Fruit fly (Drosophila melanogaster) whole organism, embryonic: ENCODE measurements around the gene Vps26.

Experiments used
- CG10147 ChIP-seq: fragments of 200-800 bp; sonication (Bioruptor generic); optimal IDR thresholded peaks from 2 replicates; lab custom pipeline; 2019; ENCODE audit warnings: missing biosample characterization, mild to moderate bottlenecking, missing genetic modification characterization, moderate library complexity
- CG11093 ChIP-seq: fragments of 200-800 bp; sonication (Bioruptor generic); IDR thresholded peaks from 3 replicates; pipeline ENCODE4 v1.3.6; 2022; ENCODE audit warnings: missing biosample characterization, missing genetic modification characterization
- CG11504 ChIP-seq: fragments of 200-800 bp; sonication (Bioruptor generic); optimal IDR thresholded peaks from 3 replicates; lab custom pipeline; 2019; ENCODE audit warnings: missing biosample characterization, mild to moderate bottlenecking, missing genetic modification characterization, moderate library complexity
- CG11696 ChIP-seq: fragments of 200-800 bp; sonication (Bioruptor generic); IDR thresholded peaks from 2 replicates; pipeline ENCODE4 v1.3.6; 2022; ENCODE audit warnings: missing biosample characterization, missing genetic modification characterization
- CG11723 ChIP-seq: fragments of 200-800 bp; sonication (Bioruptor generic); optimal IDR thresholded peaks from 2 replicates; lab custom pipeline; 2017; ENCODE audit warnings: missing biosample characterization, mild to moderate bottlenecking, missing genetic modification characterization
- CG12299 ChIP-seq: fragments of 200-800 bp; sonication (Bioruptor generic); optimal IDR thresholded peaks from 2 replicates; lab custom pipeline; 2018; ENCODE audit warnings: missing biosample characterization, mild to moderate bottlenecking, missing genetic modification characterization
- CG15479 ChIP-seq: fragments of 200-800 bp; sonication (Bioruptor generic); optimal IDR thresholded peaks from 3 replicates; lab custom pipeline; 2019; ENCODE audit warnings: missing biosample characterization, mild to moderate bottlenecking, missing genetic modification characterization, moderate library complexity
- CG15514 ChIP-seq: fragments of 200-800 bp; sonication (Bioruptor generic); optimal IDR thresholded peaks from 3 replicates; lab custom pipeline; 2017; ENCODE audit warnings: missing biosample characterization, missing genetic modification characterization, mild to moderate bottlenecking, moderate library complexity, missing genetic modification reagents
- CG17802 ChIP-seq: fragments of 200-800 bp; sonication (Bioruptor generic); optimal IDR thresholded peaks from 2 replicates; lab custom pipeline; 2018; ENCODE audit warnings: missing biosample characterization, mild to moderate bottlenecking, missing genetic modification characterization, moderate library complexity
- CG18011 ChIP-seq: fragments of 200-800 bp; sonication (Bioruptor generic); optimal IDR thresholded peaks from 2 replicates; lab custom pipeline; 2017; ENCODE audit warnings: missing biosample characterization, missing genetic modification characterization, mild to moderate bottlenecking, moderate library complexity, missing genotype
- CG2202 ChIP-seq: fragments of 200-800 bp; sonication (Bioruptor generic); optimal IDR thresholded peaks from 2 replicates; lab custom pipeline; 2018; ENCODE audit warnings: missing biosample characterization, mild to moderate bottlenecking, missing genetic modification characterization
- CG2875 ChIP-seq: fragments of 200-800 bp; sonication (Bioruptor generic); optimal IDR thresholded peaks from 2 replicates; lab custom pipeline; 2017; ENCODE audit warnings: missing biosample characterization, mild to moderate bottlenecking, missing genetic modification characterization, missing genetic modification reagents
- CG30403 ChIP-seq: fragments of 200-800 bp; sonication (Bioruptor generic); optimal IDR thresholded peaks from 3 replicates; lab custom pipeline; 2016; ENCODE audit warnings: missing biosample characterization, missing genetic modification characterization
- CG4360 ChIP-seq: fragments of 200-800 bp; sonication (Bioruptor generic); IDR thresholded peaks from 2 replicates; pipeline ENCODE4 v1.3.6; 2022; ENCODE audit warnings: missing biosample characterization, missing genetic modification characterization
- CG4730 ChIP-seq: fragments of 200-800 bp; sonication (Bioruptor generic); IDR thresholded peaks from 2 replicates; pipeline ENCODE4 v1.3.6; 2022; ENCODE audit warnings: missing biosample characterization, missing genetic modification characterization
- CG7372 ChIP-seq: fragments of 200-800 bp; sonication (Bioruptor generic); IDR thresholded peaks from 2 replicates; pipeline ENCODE4 v1.3.6; 2022; ENCODE audit warnings: missing biosample characterization, missing genetic modification characterization
- CG8388 ChIP-seq: fragments of 200-800 bp; sonication (Bioruptor generic); optimal IDR thresholded peaks from 2 replicates; lab custom pipeline; 2019; ENCODE audit warnings: missing biosample characterization, mild to moderate bottlenecking, missing genetic modification characterization, moderate library complexity
- CG9797 ChIP-seq: fragments of 200-800 bp; sonication (Bioruptor generic); optimal IDR thresholded peaks from 3 replicates; lab custom pipeline; 2018; ENCODE audit warnings: missing biosample characterization, mild to moderate bottlenecking, missing genetic modification characterization
- CrebB ChIP-seq: fragments of 200-800 bp; sonication (Bioruptor generic); optimal IDR thresholded peaks from 3 replicates; lab custom pipeline; 2018; ENCODE audit warnings: missing biosample characterization, mild to moderate bottlenecking, missing genetic modification characterization
- Dip2 ChIP-seq: fragments of 200-800 bp; sonication (Bioruptor generic); IDR thresholded peaks from 2 replicates; pipeline ENCODE4 v1.3.6; 2022; ENCODE audit warnings: missing biosample characterization, missing genetic modification characterization
- Dref ChIP-seq: fragments of 200-800 bp; sonication (Bioruptor generic); IDR thresholded peaks from 2 replicates; pipeline ENCODE4 v1.3.6; 2022; ENCODE audit warnings: missing biosample characterization, missing genetic modification characterization
- Drgx ChIP-seq: fragments of 200-800 bp; sonication (Bioruptor generic); IDR thresholded peaks from 2 replicates; pipeline ENCODE4 v1.3.6; 2022; ENCODE audit warnings: missing biosample characterization, missing genetic modification characterization
- ERR ChIP-seq: fragments of 200-800 bp; sonication (Bioruptor generic); optimal IDR thresholded peaks from 2 replicates; lab custom pipeline; 2016; ENCODE audit warnings: missing biosample characterization, missing genetic modification characterization
- GATAe ChIP-seq: fragments of 200-800 bp; sonication (Bioruptor generic); conservative IDR thresholded peaks from 2 replicates; pipeline ENCODE4 v1.3.6; 2022; ENCODE audit warnings: missing biosample characterization, missing genetic modification characterization
- Jarid2 ChIP-seq: fragments of 200-800 bp; sonication (Bioruptor generic); optimal IDR thresholded peaks from 3 replicates; lab custom pipeline; 2017; ENCODE audit warnings: mild to moderate bottlenecking, missing biosample characterization, missing genetic modification reagents, missing genetic modification characterization
- Lhr ChIP-seq: fragments of 200-800 bp; sonication (Bioruptor generic); optimal IDR thresholded peaks from 3 replicates; lab custom pipeline; 2017; ENCODE audit warnings: mild to moderate bottlenecking, missing biosample characterization, missing genetic modification reagents, missing genetic modification characterization
- Meics ChIP-seq: fragments of 200-800 bp; sonication (Bioruptor generic); optimal IDR thresholded peaks from 2 replicates; lab custom pipeline; 2017; ENCODE audit warnings: missing biosample characterization, mild to moderate bottlenecking, missing genetic modification characterization
- NC2β ChIP-seq: fragments of 200-800 bp; sonication (Bioruptor generic); optimal IDR thresholded peaks from 2 replicates; lab custom pipeline; 2016; ENCODE audit warnings: missing biosample characterization, missing genetic modification characterization
- NFAT ChIP-seq: fragments of 200-800 bp; sonication (Bioruptor generic); IDR thresholded peaks from 2 replicates; pipeline ENCODE4 v1.3.6; 2022; ENCODE audit warnings: missing biosample characterization, missing genetic modification characterization
- Poxn ChIP-seq: fragments of 200-800 bp; sonication (Bioruptor generic); IDR thresholded peaks from 2 replicates; pipeline ENCODE4 v1.3.6; 2022; ENCODE audit warnings: missing biosample characterization, missing genetic modification characterization
- Tbp ChIP-seq: fragments of >200 bp; optimal IDR thresholded peaks from 2 replicates; lab custom pipeline; 2018; ENCODE audit warnings: missing biosample characterization, missing genetic modification characterization
- Trl ChIP-seq, 3 experiments: fragments of >200 bp in 2 of 3; fragments of 200-800 bp in 1 of 3; sonication (Bioruptor generic) in 1 of 3; optimal IDR thresholded peaks; 2 replicates in 1 of 3; 3 replicates in 2 of 3; lab custom pipeline; 2016 to 2017; ENCODE audit warnings: missing biosample characterization in 1 of 3, missing genetic modification characterization in 1 of 3
- ac ChIP-seq: fragments of 200-800 bp; sonication (Bioruptor generic); optimal IDR thresholded peaks from 3 replicates; lab custom pipeline; 2017; ENCODE audit warnings: missing biosample characterization, mild to moderate bottlenecking, missing genetic modification characterization
- ara ChIP-seq: fragments of 200-800 bp; sonication (Bioruptor generic); IDR thresholded peaks from 2 replicates; pipeline ENCODE4 v1.3.6; 2022; ENCODE audit warnings: missing biosample characterization, missing genetic modification characterization
- bowl ChIP-seq: fragments of 200-800 bp; sonication (Bioruptor generic); IDR thresholded peaks from 2 replicates; pipeline ENCODE4 v1.3.6; 2022; ENCODE audit warnings: missing biosample characterization, missing genetic modification characterization
- ci ChIP-seq: fragments of 200-800 bp; sonication (Bioruptor generic); IDR thresholded peaks from 3 replicates; pipeline ENCODE4 v1.3.6; 2022; ENCODE audit warnings: missing biosample characterization, missing genetic modification characterization
- da ChIP-seq: fragments of 200-800 bp; sonication (Bioruptor generic); optimal IDR thresholded peaks from 2 replicates; lab custom pipeline; 2016; ENCODE audit warnings: missing biosample characterization, missing genetic modification characterization
- dan ChIP-seq: fragments of 200-800 bp; sonication (Bioruptor generic); IDR thresholded peaks from 2 replicates; pipeline ENCODE4 v1.3.6; 2022; ENCODE audit warnings: missing biosample characterization, missing genetic modification characterization
- disco-r ChIP-seq: fragments of 200-800 bp; sonication (Bioruptor generic); optimal IDR thresholded peaks from 2 replicates; lab custom pipeline; 2016; ENCODE audit warnings: missing biosample characterization, missing genetic modification characterization
- dmrt11E ChIP-seq: fragments of 200-800 bp; sonication (Bioruptor generic); optimal IDR thresholded peaks from 3 replicates; lab custom pipeline; 2018; ENCODE audit warnings: missing biosample characterization, mild to moderate bottlenecking, missing genetic modification characterization, moderate library complexity
- dmrt99B ChIP-seq: fragments of 200-800 bp; sonication (Bioruptor generic); optimal IDR thresholded peaks from 2 replicates; lab custom pipeline; 2018; ENCODE audit warnings: missing biosample characterization, mild to moderate bottlenecking, missing genetic modification characterization, moderate library complexity
- gt ChIP-seq: fragments of 200-800 bp; sonication (Bioruptor generic); IDR thresholded peaks from 2 replicates; pipeline ENCODE4 v1.3.6; 2022; ENCODE audit warnings: missing biosample characterization, missing genetic modification characterization
- h ChIP-seq: fragments of >200 bp; optimal IDR thresholded peaks from 2 replicates; lab custom pipeline; 2017
- hbn ChIP-seq: fragments of 200-800 bp; sonication (Bioruptor generic); IDR thresholded peaks from 2 replicates; pipeline ENCODE4 v1.3.6; 2022; ENCODE audit warnings: missing biosample characterization, missing genetic modification characterization; ENCODE audit not compliant: partially characterized antibody
- nmo ChIP-seq: fragments of 200-800 bp; sonication (Bioruptor generic); optimal IDR thresholded peaks from 2 replicates; lab custom pipeline; 2018; ENCODE audit warnings: missing biosample characterization, mild to moderate bottlenecking, missing genetic modification characterization, moderate library complexity
- pfk ChIP-seq: fragments of 200-800 bp; sonication (Bioruptor generic); optimal IDR thresholded peaks from 2 replicates; lab custom pipeline; 2018; ENCODE audit warnings: missing biosample characterization, mild to moderate bottlenecking, missing genetic modification characterization, moderate library complexity
- pho ChIP-seq: fragments of 200-800 bp; sonication (Bioruptor generic); optimal IDR thresholded peaks from 2 replicates; lab custom pipeline; 2016; ENCODE audit warnings: missing biosample characterization, missing genetic modification characterization
- salm ChIP-seq: fragments of 200-800 bp; sonication (Bioruptor generic); optimal IDR thresholded peaks from 2 replicates; lab custom pipeline; 2018; ENCODE audit warnings: missing biosample characterization, mild to moderate bottlenecking, missing genetic modification characterization
- slou ChIP-seq: fragments of 200-800 bp; sonication (Bioruptor generic); optimal IDR thresholded peaks from 3 replicates; lab custom pipeline; 2016; ENCODE audit warnings: missing biosample characterization, missing genetic modification characterization

The Vps26 gene

DNA sequence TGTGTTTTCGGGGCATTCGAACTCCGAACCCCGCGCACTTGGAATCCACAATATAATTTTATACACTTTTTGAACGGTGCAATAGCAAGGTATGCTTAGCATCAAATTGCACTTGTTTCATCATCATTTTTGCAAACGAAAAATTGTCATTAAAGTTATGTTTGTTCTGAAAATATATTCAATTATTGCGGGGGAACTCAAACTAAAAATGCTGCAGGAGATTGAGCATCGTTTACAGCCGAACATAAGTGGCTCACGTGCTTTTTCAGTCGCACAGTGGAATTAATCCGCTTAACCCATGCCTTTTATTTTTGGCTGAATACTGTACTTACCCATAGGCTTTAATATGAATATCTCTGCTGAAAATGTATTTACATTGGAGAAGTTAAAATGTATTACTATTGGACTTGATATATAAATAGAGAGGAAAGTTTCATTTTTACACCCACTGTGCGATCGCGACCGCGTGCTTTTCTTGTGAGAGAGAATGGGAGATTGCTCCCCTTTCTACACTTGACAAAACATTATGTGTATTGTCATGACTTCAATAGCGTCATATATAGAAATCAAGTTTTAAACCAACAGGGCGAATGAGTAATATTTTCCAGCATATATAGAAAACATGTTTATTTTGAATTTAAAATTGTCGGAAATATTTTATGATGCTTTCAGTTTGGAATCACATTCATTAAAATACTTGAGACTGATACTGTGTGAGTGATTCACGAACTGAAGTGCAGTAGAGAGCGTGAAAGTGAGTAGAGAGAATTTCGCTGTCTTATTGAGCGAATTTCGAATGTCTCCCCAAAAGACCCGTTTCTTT is 43.0 kb upstream of the Vps26 start (continued):
- TF ChIP-seq dan (GFP tag; lab: Robert Waterston, UW) (peak; percentile 60; the same call in 1 of the 2 replicates), gt (GFP tag; lab: Robert Waterston, UW) (peak; percentile 89), CG17802 (peak; percentile 86), CG15514 (peak; percentile 92), CG2875 (GFP tag; lab: Kevin White, UChicago) (peak; percentile 92), dmrt99B (tag; lab: Kevin White, UChicago) (peak; percentile 96), NFAT (peak; percentile 97), Meics (peak; percentile 96), CG9797 (GFP tag; lab: Kevin White, UChicago) (peak; percentile 39), CG2202 (tag; lab: Kevin White, UChicago) (peak; percentile 73), ci (GFP tag; lab: Robert Waterston, UW) (peak; percentile 99), CG11723 (GFP tag; lab: Kevin White, UChicago) (peak; percentile 90), da (peak; percentile 76), Poxn (GFP tag; lab: Robert Waterston, UW) (peak; percentile 88), slou (GFP tag; lab: Kevin White, UChicago) (peak; percentile 88), disco-r (peak; percentile 87), CG10147 (GFP tag; lab: Kevin White, UChicago) (peak; percentile 94), CG4730 (GFP tag; lab: Robert Waterston, UW) (peak; percentile 96), Tbp (no peak), CrebB (peak; percentile 96), CG7372 (GFP tag; lab: Robert Waterston, UW) (peak; percentile 95), NC2β (GFP tag; lab: Kevin White, UChicago) (peak; percentile 90), bowl (GFP tag; lab: Robert Waterston, UW) (peak; percentile 95), CG4360 (peak; percentile 77), pho (GFP tag; lab: Kevin White, UChicago) (peak; percentile 95), dmrt11E (peak; percentile 78), CG8388 (GFP tag; lab: Kevin White, UChicago) (peak; percentile 95), salm (tag; lab: Kevin White, UChicago) (peak; percentile 94), CG11504 (peak; percentile 96), pfk (GFP tag; lab: Kevin White, UChicago) (peak; percentile 37), CG12299 (tag; lab: Kevin White, UChicago) (peak; percentile 90), Trl (optimal IDR thresholded peaks at IDR 0.05; lab: Kevin White, UChicago) (peak; percentile 68 to 84), Trl (GFP tag; optimal IDR thresholded peaks at IDR 0.05; lab: Kevin White, UChicago) (peak; percentile 95), ac (GFP tag; lab: Kevin White, UChicago) (peak; percentile 74), hbn (GFP tag; lab: Robert Waterston, UW) (no peak), Drgx (peak; percentile 99), Dref (GFP tag; lab: Robert Waterston, UW) (peak; percentile 40; the same call in 1 of the 2 replicates), CG15479 (GFP tag; lab: Kevin White, UChicago) (no peak), Lhr (peak; percentile 82), CG11696 (peak; percentile 93), nmo (GFP tag; lab: Kevin White, UChicago) (peak; percentile 95), Jarid2 (GFP tag; lab: Kevin White, UChicago) (peak; percentile 74), CG30403 (peak; percentile 97), CG18011 (peak; percentile 81), ara (peak; percentile 97), Dip2 (GFP tag; lab: Robert Waterston, UW) (peak; percentile 59; the same call in 1 of the 2 replicates), ERR (peak; percentile 88), GATAe (GFP tag; lab: Robert Waterston, UW) (peak; percentile 81), h (lab: Kevin White, UChicago) (no peak), CG11093 (GFP tag; lab: Robert Waterston, UW) (peak; percentile 89)
